Fruit fly (Drosophila melanogaster): Measurements from ENCODE around the gene Nup58.

The Nup58 gene

DNA sequence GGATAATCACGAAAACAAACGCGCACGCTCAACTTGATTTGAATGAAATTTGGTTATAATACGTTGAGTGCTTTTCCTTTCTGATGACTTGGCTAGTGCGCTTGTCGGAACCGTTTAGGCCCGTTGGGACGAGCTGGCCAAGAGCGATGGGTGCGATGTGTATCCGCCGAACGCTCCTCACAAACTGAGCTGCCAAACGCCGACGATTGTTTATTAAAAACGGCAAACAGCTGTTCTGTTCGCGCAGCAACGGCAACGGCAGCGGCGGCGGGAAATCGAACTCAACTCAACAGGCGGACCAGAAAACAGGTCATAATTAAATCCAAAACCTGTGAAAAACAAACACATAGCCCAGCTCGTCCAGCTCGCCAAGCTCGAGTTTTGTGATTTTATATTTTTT, 23.9 kb upstream of the Nup58 start (continued):
- TF ChIP-seq Oaz (GFP tag; IDR thresholded peaks at IDR 0.05) (no peak), Kr (GFP tag; optimal IDR thresholded peaks at IDR 0.05) (no peak), ind (GFP tag; optimal IDR thresholded peaks at IDR 0.05) (no peak), CG9727 (GFP tag; optimal IDR thresholded peaks at IDR 0.05) (no peak), lab (GFP tag; optimal IDR thresholded peaks at IDR 0.05) (peak; percentile 20), Ravus (GFP tag; IDR thresholded peaks at IDR 0.05) (no peak), CG10274 (GFP tag; optimal IDR thresholded peaks at IDR 0.05) (no peak), Xrp1 (GFP tag; IDR thresholded peaks at IDR 0.05) (no peak), ftz-f1 (GFP tag; optimal IDR thresholded peaks at IDR 0.05) (peak; percentile 42), CG10462 (GFP tag; optimal IDR thresholded peaks at IDR 0.05) (no peak), sisA (GFP tag; IDR thresholded peaks at IDR 0.05) (no peak), odd (GFP tag; optimal IDR thresholded peaks at IDR 0.05) (no peak), bowl (GFP tag; IDR thresholded peaks at IDR 0.05) (no peak), ara (GFP tag; IDR thresholded peaks at IDR 0.05) (no peak), sc (optimal IDR thresholded peaks at IDR 0.05) (no peak), sc (GFP tag; optimal IDR thresholded peaks at IDR 0.05) (no peak), Ets65A (GFP tag) (no peak), stc (GFP tag; IDR thresholded peaks at IDR 0.05) (no peak), CG17829 (tag; optimal IDR thresholded peaks at IDR 0.05) (no peak), CG6254 (GFP tag; optimal IDR thresholded peaks at IDR 0.05) (no peak), Sox100B (GFP tag; optimal IDR thresholded peaks at IDR 0.05) (no peak), Pdp1 (GFP tag; optimal IDR thresholded peaks at IDR 0.05) (peak in 1 of 2 experiments; percentile 13), CG10147 (GFP tag; optimal IDR thresholded peaks at IDR 0.05) (no peak), C15 (GFP tag; IDR thresholded peaks at IDR 0.05) (no peak), CG18476 (GFP tag; optimal IDR thresholded peaks at IDR 0.05) (no peak), eve (GFP tag; optimal IDR thresholded peaks at IDR 0.05) (no peak), CG12391 (tag; optimal IDR thresholded peaks at IDR 0.05) (no peak), Antp (GFP tag; optimal IDR thresholded peaks at IDR 0.05) (no peak), CG6765 (GFP tag; optimal IDR thresholded peaks at IDR 0.05) (no peak), org-1 (GFP tag; optimal IDR thresholded peaks at IDR 0.05) (no peak), mam (GFP tag; optimal IDR thresholded peaks at IDR 0.05) (no peak), lmd (GFP tag; IDR thresholded peaks at IDR 0.05) (no peak), CG9932 (GFP tag; IDR thresholded peaks at IDR 0.05) (no peak), CG17359 (tag; optimal IDR thresholded peaks at IDR 0.05) (no peak), CG10431 (GFP tag; optimal IDR thresholded peaks at IDR 0.05) (no peak), pb (GFP tag; optimal IDR thresholded peaks at IDR 0.05) (no peak), Stat92E (GFP tag; optimal IDR thresholded peaks at IDR 0.05) (no peak), tgo (GFP tag; IDR thresholded peaks at IDR 0.05) (no peak; the same call in 2 of the 3 replicates), Abd-B (GFP tag; optimal IDR thresholded peaks at IDR 0.05) (no peak), grau (tag; optimal IDR thresholded peaks at IDR 0.05) (no peak), CG34376 (GFP tag; optimal IDR thresholded peaks at IDR 0.05) (peak; percentile 48), gcm2 (GFP tag; optimal IDR thresholded peaks at IDR 0.05) (no peak), zf30C (GFP tag; optimal IDR thresholded peaks at IDR 0.05) (no peak), CG17186 (GFP tag; optimal IDR thresholded peaks at IDR 0.05) (no peak), Nf-YC (tag; optimal IDR thresholded peaks at IDR 0.05) (peak; percentile 10), Xbp1 (GFP tag; optimal IDR thresholded peaks at IDR 0.05) (no peak), CG1792 (GFP tag; optimal IDR thresholded peaks at IDR 0.05) (no peak), wdn (GFP tag; IDR thresholded peaks at IDR 0.05) (no peak), CG14860 (GFP tag; IDR thresholded peaks at IDR 0.05; ENCODE audit: partially characterized antibody) (no peak), disco-r (GFP tag; optimal IDR thresholded peaks at IDR 0.05) (no peak), Med (GFP tag) (peak; percentile 83), CG10959 (GFP tag; IDR thresholded peaks at IDR 0.05) (no peak), vnd (GFP tag; IDR thresholded peaks at IDR 0.05; ENCODE audit: partially characterized antibody) (no peak)
